Worm (Caenorhabditis elegans) whole organism, mixed stage, embryonic: Measurements from ENCODE around the gene F41G3.3.

ENCODE experiments used
- bed-3 ChIP-seq: fragments of 200-800 bp; sonication (Bioruptor generic); optimal IDR thresholded peaks from 3 replicates; lab custom pipeline; 2018; ENCODE audit warnings: mild to moderate bottlenecking, missing genetic modification characterization, moderate library complexity, missing compliant biosample characterization
- ceh-39 ChIP-seq: fragments of 150-350 bp; optimal IDR thresholded peaks from 2 replicates; lab custom pipeline; 2014; ENCODE audit warnings: missing biosample characterization, missing genetic modification characterization
- ceh-43 ChIP-seq: fragments of 200-800 bp; sonication (Bioruptor generic); optimal IDR thresholded peaks from 2 replicates; lab custom pipeline; 2018; ENCODE audit warnings: mild to moderate bottlenecking, missing genetic modification characterization, moderate library complexity, missing compliant biosample characterization
- drap-1 ChIP-seq: fragments of 200-800 bp; sonication (Bioruptor generic); optimal IDR thresholded peaks from 3 replicates; lab custom pipeline; 2018; ENCODE audit warnings: mild to moderate bottlenecking, missing genetic modification characterization, missing compliant biosample characterization
- elt-1 ChIP-seq: sonication (generic microtip); optimal IDR thresholded peaks from 2 replicates; lab custom pipeline; 2017; ENCODE audit warnings: missing genetic modification characterization, mild to moderate bottlenecking, missing compliant biosample characterization, antibody characterized with exemption, moderate library complexity, borderline replicate concordance; ENCODE audit not compliant: insufficient read depth
- elt-3 ChIP-seq: fragments of 150-350 bp; optimal IDR thresholded peaks from 2 replicates; lab custom pipeline; 2014; ENCODE audit warnings: missing biosample characterization, missing genetic modification characterization
- flh-1 ChIP-seq: fragments of 200-800 bp; sonication (Bioruptor generic); optimal IDR thresholded peaks from 2 replicates; lab custom pipeline; 2018; ENCODE audit warnings: mild to moderate bottlenecking, missing genetic modification characterization, moderate library complexity, missing compliant biosample characterization
- ham-2 ChIP-seq: fragments of 200-800 bp; sonication (Bioruptor generic); optimal IDR thresholded peaks from 2 replicates; lab custom pipeline; 2018; ENCODE audit warnings: mild to moderate bottlenecking, missing genetic modification characterization, missing compliant biosample characterization
- hlh-1 ChIP-seq: fragments of 150-350 bp; optimal IDR thresholded peaks from 2 replicates; lab custom pipeline; 2014; ENCODE audit warnings: missing biosample characterization, missing genetic modification reagents, missing genetic modification characterization
- lin-32 ChIP-seq: fragments of 200-800 bp; sonication (Bioruptor generic); optimal IDR thresholded peaks from 2 replicates; lab custom pipeline; 2018; ENCODE audit warnings: mild to moderate bottlenecking, missing genetic modification characterization, missing compliant biosample characterization
- lsy-2 ChIP-seq: fragments of 150-350 bp; optimal IDR thresholded peaks from 2 replicates; lab custom pipeline; 2014; ENCODE audit warnings: missing biosample characterization, missing genetic modification characterization
- mab-5 ChIP-seq: fragments of 150-350 bp; optimal IDR thresholded peaks from 2 replicates; lab custom pipeline; 2014; ENCODE audit warnings: missing biosample characterization, missing genetic modification characterization
- mep-1 ChIP-seq: fragments of 150-350 bp; optimal IDR thresholded peaks from 2 replicates; lab custom pipeline; 2017; ENCODE audit warnings: missing biosample characterization, missing genetic modification reagents, missing genetic modification characterization, inconsistent platforms
- mls-2 ChIP-seq: sonication (generic microtip); optimal IDR thresholded peaks from 2 replicates; lab custom pipeline; 2016; ENCODE audit warnings: mild to moderate bottlenecking, missing genetic modification characterization, moderate library complexity, missing compliant biosample characterization
- nhr-12 ChIP-seq: fragments of 150-350 bp; optimal IDR thresholded peaks from 2 replicates; lab custom pipeline; 2014; ENCODE audit warnings: missing biosample characterization, missing genetic modification characterization
- nhr-2 ChIP-seq: fragments of 150-350 bp; optimal IDR thresholded peaks from 2 replicates; lab custom pipeline; 2014; ENCODE audit warnings: missing biosample characterization, missing genetic modification characterization
- nhr-237 ChIP-seq: fragments of 150-350 bp; optimal IDR thresholded peaks from 2 replicates; lab custom pipeline; 2014; ENCODE audit warnings: missing biosample characterization, missing genetic modification characterization
- nhr-28 ChIP-seq: fragments of 150-350 bp; optimal IDR thresholded peaks from 2 replicates; lab custom pipeline; 2014; ENCODE audit warnings: missing biosample characterization, missing genetic modification characterization
- nhr-76 ChIP-seq: sonication (generic microtip); optimal IDR thresholded peaks from 2 replicates; lab custom pipeline; 2017; ENCODE audit warnings: missing biosample characterization, missing genetic modification characterization
- pha-4 ChIP-seq: fragments of 150-350 bp; optimal IDR thresholded peaks from 2 replicates; lab custom pipeline; 2018; ENCODE audit warnings: missing biosample characterization, missing genetic modification reagents, missing genetic modification characterization
- sem-2 ChIP-seq: fragments of 200-800 bp; sonication (Bioruptor generic); optimal IDR thresholded peaks from 2 replicates; lab custom pipeline; 2018; ENCODE audit warnings: mild to moderate bottlenecking, missing genetic modification characterization, missing compliant biosample characterization
- snpc-4 ChIP-seq: fragments of 150-350 bp; optimal IDR thresholded peaks from 2 replicates; lab custom pipeline; 2014; ENCODE audit warnings: missing biosample characterization, missing genetic modification characterization
- sptf-1 ChIP-seq: sonication (generic microtip); optimal IDR thresholded peaks from 2 replicates; lab custom pipeline; 2017; ENCODE audit warnings: mild to moderate bottlenecking, missing genetic modification characterization, moderate library complexity, missing compliant biosample characterization
- tbx-8 ChIP-seq: fragments of 200-800 bp; sonication (Bioruptor generic); optimal IDR thresholded peaks from 2 replicates; lab custom pipeline; 2018; ENCODE audit warnings: mild to moderate bottlenecking, missing genetic modification characterization, moderate library complexity, missing compliant biosample characterization
- unc-120 ChIP-seq: sonication (generic microtip); optimal IDR thresholded peaks from 2 replicates; lab custom pipeline; 2017; ENCODE audit warnings: missing genetic modification characterization, missing compliant biosample characterization; ENCODE audit not compliant: poor library complexity, severe bottlenecking
- unc-39 ChIP-seq: fragments of 150-350 bp; optimal IDR thresholded peaks from 2 replicates; lab custom pipeline; 2014; ENCODE audit warnings: missing biosample characterization, missing genetic modification characterization
- unc-62 ChIP-seq: fragments of 150-350 bp; optimal IDR thresholded peaks from 2 replicates; lab custom pipeline; 2014; ENCODE audit warnings: missing biosample characterization, missing genetic modification reagents, missing genetic modification characterization
- zip-8 ChIP-seq: fragments of 150-350 bp; optimal IDR thresholded peaks from 2 replicates; lab custom pipeline; 2014; ENCODE audit warnings: missing biosample characterization, missing genetic modification characterization

Gene F41G3.3

DNA sequence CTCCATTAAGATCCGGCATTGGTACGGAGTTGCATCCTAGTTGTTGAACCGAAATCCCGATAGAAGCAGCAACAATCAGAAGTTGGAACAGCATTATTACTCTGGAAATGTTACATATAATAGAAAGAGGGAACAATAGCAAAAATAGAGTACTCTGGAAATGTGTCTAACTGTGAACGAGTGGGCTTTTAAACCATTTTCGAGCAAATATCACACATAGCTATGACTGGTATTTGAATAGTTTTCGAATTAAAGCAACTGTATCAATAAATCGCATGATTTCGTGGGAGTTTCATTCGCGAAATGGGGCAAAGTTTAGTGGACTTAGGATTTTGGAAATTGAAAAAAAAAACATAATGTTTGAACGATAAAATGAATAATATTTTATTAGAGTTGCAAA lies 6.9 kb upstream of the F41G3.3 start, which contains the start of gene F41G3.10:
TSS of gene F41G3.10 (minus strand) at position 101 of the 400 bp plus-strand sequence.
- TF ChIP-seq nhr-237 (tag; lab: Kevin White, UChicago) (no peak), sptf-1 (tag; lab: Kevin White, UChicago) (no peak), nhr-76 (tag; lab: Kevin White, UChicago) (no peak), snpc-4 (tag; lab: Kevin White, UChicago) (no peak), mab-5 (no peak), mls-2 (tag; lab: Kevin White, UChicago) (no peak), elt-1 (tag; lab: Kevin White, UChicago) (no peak), nhr-28 (no peak), tbx-8 (GFP tag; lab: Kevin White, UChicago) (no peak), ceh-43 (GFP tag; lab: Kevin White, UChicago) (no peak), unc-39 (tag; lab: Kevin White, UChicago) (no peak), nhr-12 (no peak), lsy-2 (no peak), nhr-2 (no peak), unc-120 (no peak), flh-1 (no peak)

DNA sequence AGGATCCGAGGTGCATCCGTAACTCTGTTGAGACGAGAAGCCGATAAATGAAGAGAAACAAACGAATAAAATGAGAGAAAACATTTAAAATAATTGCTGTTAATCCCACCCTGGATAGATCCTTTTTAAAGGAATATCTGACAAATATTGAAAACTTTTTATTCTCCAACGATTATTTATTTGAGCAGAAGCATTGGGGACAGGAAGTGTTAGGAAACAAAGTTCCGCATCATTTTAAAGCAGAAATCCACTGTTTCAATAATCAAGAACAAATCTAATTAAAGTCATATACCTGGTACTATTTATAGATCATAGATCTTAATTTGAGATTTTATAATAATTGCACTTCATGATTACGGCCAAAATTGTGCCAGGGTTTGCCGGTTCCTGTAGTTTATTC lies 5.4 kb upstream of the F41G3.3 start, which contains the start of gene F41G3.20:
TSS of gene F41G3.20 (minus strand) at position 101 of the 400 bp plus-strand sequence.
- TF ChIP-seq hlh-1 (tag; lab: Kevin White, UChicago), result no peak
- no peak for TF ChIP-seq drap-1 (GFP tag; lab: Kevin White, UChicago)
- no peak for TF ChIP-seq ceh-43 (GFP tag; lab: Kevin White, UChicago)
- TF ChIP-seq ham-2 (GFP tag; lab: Kevin White, UChicago), result no peak
- TF ChIP-seq nhr-76 (tag; lab: Kevin White, UChicago), result no peak
- TF ChIP-seq lin-32 (GFP tag; lab: Kevin White, UChicago), result no peak
- no peak for TF ChIP-seq nhr-12
- no peak for TF ChIP-seq bed-3 (GFP tag; lab: Kevin White, UChicago)
- no peak for TF ChIP-seq nhr-237 (tag; lab: Kevin White, UChicago)
- TF ChIP-seq, all 35 proteins: peak for 0

DNA sequence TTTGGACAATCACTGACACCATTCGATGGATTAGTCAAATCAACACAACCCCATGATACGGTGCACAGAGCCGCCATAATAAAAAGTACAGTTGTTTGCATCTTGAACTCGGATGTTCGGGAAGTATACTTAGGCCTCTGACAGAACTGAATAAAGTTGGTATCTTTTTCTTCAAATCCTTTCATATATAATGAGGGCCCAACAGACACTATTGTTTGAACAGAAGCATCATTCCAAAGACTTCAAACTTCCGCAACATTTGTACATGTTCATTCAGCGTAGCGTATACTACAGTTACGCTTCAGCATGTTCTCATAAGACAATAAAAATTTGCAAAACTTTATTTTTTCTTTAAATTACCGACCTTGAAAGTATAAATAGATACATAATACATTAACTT lies 4.3 kb upstream of the F41G3.3 start, which contains the start of gene F41G3.19:
TSS of gene F41G3.19 (minus strand) at position 101 of the 400 bp plus-strand sequence.
- TF ChIP-seq mls-2 (tag; lab: Kevin White, UChicago) (no peak), drap-1 (GFP tag; lab: Kevin White, UChicago) (no peak), sem-2 (GFP tag; lab: Kevin White, UChicago) (no peak), snpc-4 (tag; lab: Kevin White, UChicago) (no peak), bed-3 (GFP tag; lab: Kevin White, UChicago) (no peak), nhr-12 (no peak), elt-1 (tag; lab: Kevin White, UChicago) (no peak), elt-3 (tag; lab: Kevin White, UChicago) (no peak), tbx-8 (GFP tag; lab: Kevin White, UChicago) (no peak), mab-5 (no peak), nhr-237 (tag; lab: Kevin White, UChicago) (no peak), zip-8 (tag; lab: Kevin White, UChicago) (no peak), pha-4 (tag; lab: Kevin White, UChicago) (no peak), ham-2 (GFP tag; lab: Kevin White, UChicago) (no peak), ceh-39 (tag; lab: Kevin White, UChicago) (no peak)

DNA sequence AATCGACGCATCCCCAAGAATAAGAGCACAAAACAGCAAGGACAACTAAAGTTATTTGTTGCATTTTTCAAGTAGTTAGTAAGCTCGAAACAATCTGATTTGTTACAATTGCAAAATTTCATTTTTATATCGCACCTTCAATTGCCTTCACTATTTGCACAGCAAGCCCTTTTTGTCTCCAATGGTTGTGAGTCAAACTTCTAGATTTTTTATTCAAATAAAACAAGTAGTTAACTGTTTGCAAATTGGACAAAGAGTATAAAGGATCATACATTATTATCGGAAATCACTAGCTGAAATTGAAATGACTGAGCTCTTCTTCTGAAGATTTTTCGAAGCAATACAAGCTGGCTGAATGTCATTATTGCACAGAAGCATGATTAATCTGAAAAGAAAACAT lies 3.5 kb upstream of the F41G3.3 start, which contains the start of gene F41G3.21:
TSS of gene F41G3.21 (minus strand) at position 101 of the 400 bp plus-strand sequence.
- TF ChIP-seq flh-1 (no peak), mep-1 (no peak), lin-32 (GFP tag; lab: Kevin White, UChicago) (no peak), unc-120 (no peak), tbx-8 (GFP tag; lab: Kevin White, UChicago) (no peak), ceh-39 (tag; lab: Kevin White, UChicago) (no peak), drap-1 (GFP tag; lab: Kevin White, UChicago) (no peak), snpc-4 (tag; lab: Kevin White, UChicago) (no peak), mls-2 (tag; lab: Kevin White, UChicago) (no peak), nhr-237 (tag; lab: Kevin White, UChicago) (no peak), nhr-12 (no peak), ceh-43 (GFP tag; lab: Kevin White, UChicago) (no peak), nhr-76 (tag; lab: Kevin White, UChicago) (no peak), unc-62 (no peak)

DNA sequence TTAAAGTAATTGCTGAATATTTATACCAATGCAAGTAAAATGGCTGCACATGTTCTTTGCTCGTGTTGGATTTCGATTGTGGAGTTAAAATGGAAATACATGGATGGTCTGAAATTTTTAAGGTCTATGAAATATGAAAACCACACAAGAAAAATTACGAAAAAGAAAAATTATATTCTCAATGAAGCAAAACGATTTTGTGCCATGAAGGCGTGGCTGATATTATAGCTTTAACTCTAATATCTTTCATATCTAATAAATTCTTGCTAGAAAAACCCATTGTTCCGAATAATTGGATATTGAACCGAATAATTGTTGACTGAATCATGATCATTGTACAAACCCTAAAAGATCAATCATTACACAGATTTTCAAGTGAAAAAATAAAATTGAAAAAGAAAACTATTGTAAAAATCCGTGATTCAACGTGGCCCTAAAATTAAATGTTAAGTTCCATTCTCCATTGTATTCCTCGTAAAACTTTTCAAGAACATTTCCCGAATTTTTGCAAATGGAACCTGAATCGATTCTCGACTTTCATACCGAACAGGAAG lies 1.6 kb upstream of the F41G3.3 start, which contains the start of the genes srx-95 and fis-1:
TSS of gene srx-95 (minus strand) at position 101 of the 554 bp plus-strand sequence.
TSS of gene fis-1 (plus strand) at position 504 of the 554 bp plus-strand sequence.
- no peak for TF ChIP-seq unc-39 (tag; lab: Kevin White, UChicago)
- TF ChIP-seq, all 35 proteins: peak for 0
